Worm (Caenorhabditis elegans) whole organism, L3 larva: ENCODE results near the gene uev-2.

Source experiments
- R02D3.7 ChIP-seq: fragments of 150-350 bp; optimal IDR thresholded peaks from 2 replicates; lab custom pipeline; 2014; ENCODE audit warnings: missing biosample characterization, missing genetic modification characterization
- ZK546.5 ChIP-seq: sonication (generic microtip); optimal IDR thresholded peaks from 2 replicates; lab custom pipeline; 2017; ENCODE audit warnings: missing biosample characterization, missing genetic modification characterization
- aly-2 ChIP-seq: fragments of 150-350 bp; optimal IDR thresholded peaks from 2 replicates; lab custom pipeline; 2014; ENCODE audit warnings: missing biosample characterization, missing genetic modification characterization
- ama-1 ChIP-seq: fragments of 150-350 bp; optimal IDR thresholded peaks from 2 replicates; lab custom pipeline; 2018
- ceh-16 ChIP-seq: sonication (generic microtip); optimal IDR thresholded peaks from 2 replicates; lab custom pipeline; 2017; ENCODE audit warnings: missing biosample characterization, missing genetic modification characterization
- ceh-28 ChIP-seq: fragments of 150-350 bp; optimal IDR thresholded peaks from 2 replicates; lab custom pipeline; 2014; ENCODE audit warnings: missing biosample characterization, missing genetic modification reagents, missing genetic modification characterization
- ceh-82 ChIP-seq: fragments of 150-350 bp; optimal IDR thresholded peaks from 2 replicates; lab custom pipeline; 2014; ENCODE audit warnings: missing biosample characterization, missing genetic modification characterization
- ceh-9 ChIP-seq: sonication (generic microtip); optimal IDR thresholded peaks from 2 replicates; lab custom pipeline; 2018; ENCODE audit warnings: missing biosample characterization, missing genetic modification characterization
- daf-12 ChIP-seq: fragments of 150-350 bp; optimal IDR thresholded peaks from 2 replicates; lab custom pipeline; 2014; ENCODE audit warnings: missing biosample characterization, missing genetic modification reagents, missing genetic modification characterization
- egl-27 ChIP-seq: sonication (generic microtip); optimal IDR thresholded peaks from 4 replicates; lab custom pipeline; 2017; ENCODE audit warnings: missing biosample characterization, missing genetic modification reagents, missing genetic modification characterization
- egl-5 ChIP-seq: fragments of 150-350 bp; optimal IDR thresholded peaks from 2 replicates; lab custom pipeline; 2017; ENCODE audit warnings: missing biosample characterization, missing genetic modification reagents, missing genetic modification characterization, inconsistent platforms
- elt-1 ChIP-seq: fragments of 150-350 bp; optimal IDR thresholded peaks from 2 replicates; lab custom pipeline; 2014; ENCODE audit warnings: missing biosample characterization, missing genetic modification characterization
- elt-2 ChIP-seq: sonication (generic microtip); optimal IDR thresholded peaks from 2 replicates; lab custom pipeline; 2016; ENCODE audit warnings: missing genetic modification reagents, mild to moderate bottlenecking, missing genetic modification characterization, missing compliant biosample characterization
- eor-1 ChIP-seq, 2 experiments: fragments of 150-350 bp; optimal IDR thresholded peaks; 2 replicates each; lab custom pipeline; 2014 to 2018; ENCODE audit warnings: missing biosample characterization in 2 of 2, missing genetic modification characterization in 2 of 2
- fkh-10 ChIP-seq: sonication (generic microtip); optimal IDR thresholded peaks from 2 replicates; lab custom pipeline; 2017; ENCODE audit warnings: missing biosample characterization, missing genetic modification reagents, missing genetic modification characterization
- fkh-2 ChIP-seq: fragments of 150-350 bp; optimal IDR thresholded peaks from 2 replicates; lab custom pipeline; 2014; ENCODE audit warnings: missing biosample characterization, missing genetic modification reagents, missing genetic modification characterization
- fos-1 ChIP-seq: fragments of 150-350 bp; optimal IDR thresholded peaks from 2 replicates; lab custom pipeline; 2014; ENCODE audit warnings: missing biosample characterization, missing genetic modification characterization
- hmg-11 ChIP-seq: sonication (generic microtip); optimal IDR thresholded peaks from 2 replicates; lab custom pipeline; 2016; ENCODE audit warnings: missing genetic modification characterization, missing compliant biosample characterization
- jun-1 ChIP-seq: fragments of 150-350 bp; optimal IDR thresholded peaks from 2 replicates; lab custom pipeline; 2014; ENCODE audit warnings: missing biosample characterization, missing genetic modification reagents, missing genetic modification characterization
- lin-15B ChIP-seq: fragments of 150-350 bp; optimal IDR thresholded peaks from 2 replicates; lab custom pipeline; 2014; ENCODE audit warnings: missing biosample characterization, missing genetic modification characterization
- lin-39 ChIP-seq: fragments of 150-350 bp; optimal IDR thresholded peaks from 2 replicates; lab custom pipeline; 2018; ENCODE audit warnings: missing biosample characterization, missing genetic modification reagents, missing genetic modification characterization
- lsy-12 ChIP-seq: sonication (generic microtip); optimal IDR thresholded peaks from 2 replicates; lab custom pipeline; 2016; ENCODE audit warnings: mild to moderate bottlenecking, missing genetic modification characterization, missing compliant biosample characterization
- mdl-1 ChIP-seq: fragments of 150-350 bp; optimal IDR thresholded peaks from 2 replicates; lab custom pipeline; 2014; ENCODE audit warnings: missing biosample characterization, missing genetic modification characterization
- mml-1 ChIP-seq: fragments of 150-350 bp; sonication (generic microtip); optimal IDR thresholded peaks from 3 replicates; lab custom pipeline; 2014; ENCODE audit warnings: missing biosample characterization, missing genetic modification characterization
- nfya-1 ChIP-seq: sonication (generic microtip); optimal IDR thresholded peaks from 2 replicates; lab custom pipeline; 2017; ENCODE audit warnings: missing genetic modification characterization, mild to moderate bottlenecking, missing compliant biosample characterization, antibody characterized with exemption, moderate library complexity; ENCODE audit not compliant: insufficient read depth
- nhr-11 ChIP-seq: fragments of 150-350 bp; optimal IDR thresholded peaks from 2 replicates; lab custom pipeline; 2014; ENCODE audit warnings: missing biosample characterization, missing genetic modification characterization
- nhr-23 ChIP-seq: fragments of 150-350 bp; optimal IDR thresholded peaks from 2 replicates; lab custom pipeline; 2014; ENCODE audit warnings: missing biosample characterization, missing genetic modification reagents, missing genetic modification characterization
- nhr-237 ChIP-seq: fragments of 150-350 bp; optimal IDR thresholded peaks from 2 replicates; lab custom pipeline; 2014; ENCODE audit warnings: missing biosample characterization, missing genetic modification characterization
- nhr-25 ChIP-seq: sonication (generic microtip); optimal IDR thresholded peaks from 2 replicates; lab custom pipeline; 2017; ENCODE audit warnings: missing biosample characterization, missing genetic modification characterization
- nhr-28 ChIP-seq: fragments of 150-350 bp; optimal IDR thresholded peaks from 2 replicates; lab custom pipeline; 2014; ENCODE audit warnings: missing biosample characterization, missing genetic modification characterization
- nhr-43 ChIP-seq: sonication (generic microtip); optimal IDR thresholded peaks from 2 replicates; lab custom pipeline; 2016; ENCODE audit warnings: mild to moderate bottlenecking, missing genetic modification characterization, missing compliant biosample characterization; ENCODE audit not compliant: poor library complexity, severe bottlenecking
- nhr-67 ChIP-seq: fragments of 150-350 bp; optimal IDR thresholded peaks from 2 replicates; lab custom pipeline; 2014; ENCODE audit warnings: missing biosample characterization, missing genetic modification characterization
- nhr-76 ChIP-seq: fragments of 150-350 bp; sonication (generic microtip); optimal IDR thresholded peaks from 5 replicates; lab custom pipeline; 2014; ENCODE audit warnings: missing biosample characterization, missing genetic modification characterization
- nhr-77 ChIP-seq: fragments of 150-350 bp; optimal IDR thresholded peaks from 2 replicates; lab custom pipeline; 2014; ENCODE audit warnings: missing biosample characterization, missing genetic modification characterization
- pha-4 ChIP-seq: fragments of 150-350 bp; optimal IDR thresholded peaks from 2 replicates; lab custom pipeline; 2014; ENCODE audit warnings: missing biosample characterization, missing genetic modification reagents, missing genetic modification characterization
- pqm-1 ChIP-seq: fragments of 150-350 bp; optimal IDR thresholded peaks from 2 replicates; lab custom pipeline; 2017; ENCODE audit warnings: missing biosample characterization, missing genetic modification characterization, inconsistent platforms
- sea-2 ChIP-seq: fragments of 150-350 bp; sonication (generic microtip); optimal IDR thresholded peaks from 4 replicates; lab custom pipeline; 2014; ENCODE audit warnings: missing biosample characterization, missing genetic modification reagents, missing genetic modification characterization
- skn-1 ChIP-seq: fragments of 150-350 bp; optimal IDR thresholded peaks from 2 replicates; lab custom pipeline; 2014; ENCODE audit warnings: missing biosample characterization, missing genetic modification characterization
- snpc-4 ChIP-seq: fragments of 150-350 bp; optimal IDR thresholded peaks from 2 replicates; lab custom pipeline; 2014; ENCODE audit warnings: missing biosample characterization, missing genetic modification characterization
- tbx-2 ChIP-seq: sonication (generic microtip); optimal IDR thresholded peaks from 2 replicates; lab custom pipeline; 2016; ENCODE audit warnings: mild to moderate bottlenecking, missing genetic modification characterization, missing compliant biosample characterization
- unc-39 ChIP-seq: sonication (generic microtip); optimal IDR thresholded peaks from 4 replicates; lab custom pipeline; 2017; ENCODE audit warnings: missing biosample characterization, missing genetic modification characterization
- zag-1 ChIP-seq: fragments of 150-350 bp; optimal IDR thresholded peaks from 2 replicates; lab custom pipeline; 2014; ENCODE audit warnings: missing biosample characterization, missing genetic modification characterization
- ztf-11 ChIP-seq: fragments of 150-350 bp; optimal IDR thresholded peaks from 2 replicates; lab custom pipeline; 2014; ENCODE audit warnings: missing biosample characterization, missing genetic modification characterization

Gene uev-2

DNA sequence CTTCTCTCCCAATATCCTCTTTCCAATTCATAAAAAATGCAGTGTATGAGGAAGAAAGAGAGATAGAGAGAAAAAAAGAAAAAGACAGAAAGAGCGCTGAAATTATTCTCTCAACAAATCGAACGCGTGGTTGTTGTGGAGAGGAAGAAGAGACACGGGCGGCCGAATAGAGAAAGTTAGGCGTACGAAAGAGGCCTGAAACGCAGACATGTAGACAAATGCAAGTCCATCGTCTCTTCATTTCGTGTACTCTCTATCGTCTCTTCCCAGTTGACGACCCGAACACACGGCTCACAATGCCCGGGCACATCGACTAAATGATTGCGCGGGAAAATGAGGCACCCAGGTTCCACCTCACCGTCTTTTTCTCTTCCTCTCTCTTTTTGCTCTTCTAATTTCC, 38.3 kb downstream of the uev-2 start:
- TF ChIP-seq egl-27 (no peak), nhr-43 (tag; lab: Kevin White, UChicago) (no peak), ztf-11 (tag; lab: Kevin White, UChicago) (no peak), egl-5 (tag; lab: Kevin White, UChicago) (peak; percentile 62), fkh-10 (GFP tag; lab: Kevin White, UChicago) (no peak), lsy-12 (tag; lab: Kevin White, UChicago) (peak; percentile 61), snpc-4 (peak; percentile 54), nhr-11 (tag; lab: Kevin White, UChicago) (peak; percentile 8), nhr-23 (tag; lab: Kevin White, UChicago) (peak; percentile 15), aly-2 (tag; lab: Kevin White, UChicago) (no peak), sea-2 (GFP tag; lab: Kevin White, UChicago) (no peak), fos-1 (tag; lab: Kevin White, UChicago) (no peak), pqm-1 (tag; lab: Kevin White, UChicago) (peak; percentile 8), elt-2 (peak; percentile 82), eor-1 (tag; optimal IDR thresholded peaks at IDR 0.05; lab: Kevin White, UChicago) (no peak), nhr-77 (tag; lab: Kevin White, UChicago) (no peak), ama-1 (lab: Kevin White, UChicago) (no peak), zag-1 (no peak), ceh-82 (tag; lab: Kevin White, UChicago) (no peak), pha-4 (tag; lab: Kevin White, UChicago) (peak; percentile 85), nhr-25 (peak; percentile 53), hmg-11 (tag; lab: Kevin White, UChicago) (peak; percentile 86), nfya-1 (tag; lab: Kevin White, UChicago) (peak; percentile 87), skn-1 (tag; lab: Kevin White, UChicago) (no peak), jun-1 (peak; percentile 48), mml-1 (tag; lab: Kevin White, UChicago) (no peak), R02D3.7 (peak; percentile 23), nhr-76 (tag; lab: Kevin White, UChicago) (no peak), mdl-1 (peak; percentile 63), ZK546.5 (tag; lab: Kevin White, UChicago) (no peak), unc-39 (tag; lab: Kevin White, UChicago) (no peak), lin-15B (peak; percentile 65), nhr-67 (no peak), daf-12 (no peak), tbx-2 (tag; lab: Kevin White, UChicago) (peak; percentile 57), fkh-2 (no peak), ceh-9 (tag; lab: Kevin White, UChicago) (no peak), lin-39 (tag; lab: Kevin White, UChicago) (peak; percentile 49), elt-1 (no peak), nhr-28 (tag; lab: Kevin White, UChicago) (no peak), nhr-237 (tag; lab: Kevin White, UChicago) (no peak), ceh-16 (no peak), ceh-28 (tag; lab: Kevin White, UChicago) (peak; percentile 34)

DNA sequence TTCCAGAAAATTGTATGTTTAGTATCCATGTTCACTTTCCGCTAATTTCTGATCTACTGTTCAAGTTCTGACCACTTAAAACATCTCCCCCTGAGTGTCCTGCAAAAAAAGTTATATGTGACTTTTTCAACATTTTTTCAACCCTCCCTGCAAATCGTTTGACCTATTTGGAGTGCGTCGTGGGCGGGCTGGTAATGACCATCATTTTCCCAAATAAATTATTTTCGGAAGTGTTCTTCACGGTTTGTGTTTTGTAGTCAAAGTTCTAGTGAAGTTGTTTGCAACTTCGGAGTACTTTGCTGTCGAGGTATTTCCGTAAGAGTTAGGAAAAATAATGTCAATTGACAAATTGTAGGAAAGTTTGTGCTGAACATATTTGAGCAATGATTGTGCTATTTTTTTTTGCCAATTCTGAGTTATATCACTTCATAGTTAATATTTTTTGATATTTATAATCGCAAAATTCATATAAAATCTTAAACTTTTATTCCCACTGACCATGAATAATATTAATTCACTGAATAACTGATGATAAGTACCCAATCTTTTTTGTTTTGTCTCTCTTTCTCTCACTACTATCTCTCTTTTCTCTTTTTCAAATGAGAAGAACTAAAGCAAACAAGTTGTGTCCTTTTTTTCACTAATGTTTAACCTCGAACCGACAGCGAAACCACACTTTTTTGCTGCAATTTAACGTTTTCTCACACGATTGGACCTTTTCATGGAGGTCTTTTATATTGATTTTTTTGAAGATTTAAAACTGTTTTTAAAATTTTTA, 39.5 kb downstream of the uev-2 start:
- peak; percentile 53 for TF ChIP-seq pha-4 (tag; lab: Kevin White, UChicago)
- no peak for TF ChIP-seq nhr-76 (tag; lab: Kevin White, UChicago)
- TF ChIP-seq, all 47 proteins: peak for 1
